Worm (Caenorhabditis elegans) whole organism, mixed stage, embryonic: ENCODE data around the gene srw-113.

ENCODE experiments used
- M03D4.4 ChIP-seq: sonication (generic microtip); optimal IDR thresholded peaks from 2 replicates; lab custom pipeline; 2017; ENCODE audit warnings: mild to moderate bottlenecking, missing genetic modification characterization, missing compliant biosample characterization
- bed-3 ChIP-seq: fragments of 200-800 bp; sonication (Bioruptor generic); optimal IDR thresholded peaks from 3 replicates; lab custom pipeline; 2018; ENCODE audit warnings: mild to moderate bottlenecking, missing genetic modification characterization, moderate library complexity, missing compliant biosample characterization
- blmp-1 ChIP-seq: fragments of 150-350 bp; optimal IDR thresholded peaks from 2 replicates; lab custom pipeline; 2014; ENCODE audit warnings: missing biosample characterization, missing genetic modification characterization
- ceh-39 ChIP-seq: fragments of 150-350 bp; optimal IDR thresholded peaks from 2 replicates; lab custom pipeline; 2014; ENCODE audit warnings: missing biosample characterization, missing genetic modification characterization
- ceh-43 ChIP-seq: fragments of 200-800 bp; sonication (Bioruptor generic); optimal IDR thresholded peaks from 2 replicates; lab custom pipeline; 2018; ENCODE audit warnings: mild to moderate bottlenecking, missing genetic modification characterization, moderate library complexity, missing compliant biosample characterization
- ceh-83 ChIP-seq: fragments of 200-800 bp; sonication (Bioruptor generic); optimal IDR thresholded peaks from 2 replicates; lab custom pipeline; 2018; ENCODE audit warnings: mild to moderate bottlenecking, missing genetic modification characterization, missing compliant biosample characterization
- cnd-1 ChIP-seq: fragments of 200-800 bp; sonication (Bioruptor generic); optimal IDR thresholded peaks from 2 replicates; lab custom pipeline; 2018; ENCODE audit warnings: mild to moderate bottlenecking, missing genetic modification characterization, missing compliant biosample characterization
- drap-1 ChIP-seq: fragments of 200-800 bp; sonication (Bioruptor generic); optimal IDR thresholded peaks from 3 replicates; lab custom pipeline; 2018; ENCODE audit warnings: mild to moderate bottlenecking, missing genetic modification characterization, missing compliant biosample characterization
- elt-1 ChIP-seq: sonication (generic microtip); optimal IDR thresholded peaks from 2 replicates; lab custom pipeline; 2017; ENCODE audit warnings: missing genetic modification characterization, mild to moderate bottlenecking, missing compliant biosample characterization, antibody characterized with exemption, moderate library complexity, borderline replicate concordance; ENCODE audit not compliant: insufficient read depth
- elt-3 ChIP-seq: fragments of 150-350 bp; optimal IDR thresholded peaks from 2 replicates; lab custom pipeline; 2014; ENCODE audit warnings: missing biosample characterization, missing genetic modification characterization
- flh-1 ChIP-seq: fragments of 200-800 bp; sonication (Bioruptor generic); optimal IDR thresholded peaks from 2 replicates; lab custom pipeline; 2018; ENCODE audit warnings: mild to moderate bottlenecking, missing genetic modification characterization, moderate library complexity, missing compliant biosample characterization
- ham-2 ChIP-seq: fragments of 200-800 bp; sonication (Bioruptor generic); optimal IDR thresholded peaks from 2 replicates; lab custom pipeline; 2018; ENCODE audit warnings: mild to moderate bottlenecking, missing genetic modification characterization, missing compliant biosample characterization
- hlh-1 ChIP-seq: fragments of 150-350 bp; optimal IDR thresholded peaks from 2 replicates; lab custom pipeline; 2014; ENCODE audit warnings: missing biosample characterization, missing genetic modification reagents, missing genetic modification characterization
- lin-32 ChIP-seq: fragments of 200-800 bp; sonication (Bioruptor generic); optimal IDR thresholded peaks from 2 replicates; lab custom pipeline; 2018; ENCODE audit warnings: mild to moderate bottlenecking, missing genetic modification characterization, missing compliant biosample characterization
- lsy-2 ChIP-seq: fragments of 150-350 bp; optimal IDR thresholded peaks from 2 replicates; lab custom pipeline; 2014; ENCODE audit warnings: missing biosample characterization, missing genetic modification characterization
- mab-5 ChIP-seq: fragments of 150-350 bp; optimal IDR thresholded peaks from 2 replicates; lab custom pipeline; 2014; ENCODE audit warnings: missing biosample characterization, missing genetic modification characterization
- mep-1 ChIP-seq: fragments of 150-350 bp; optimal IDR thresholded peaks from 2 replicates; lab custom pipeline; 2017; ENCODE audit warnings: missing biosample characterization, missing genetic modification reagents, missing genetic modification characterization, inconsistent platforms
- mls-2 ChIP-seq: sonication (generic microtip); optimal IDR thresholded peaks from 2 replicates; lab custom pipeline; 2016; ENCODE audit warnings: mild to moderate bottlenecking, missing genetic modification characterization, moderate library complexity, missing compliant biosample characterization
- nhr-12 ChIP-seq: fragments of 150-350 bp; optimal IDR thresholded peaks from 2 replicates; lab custom pipeline; 2014; ENCODE audit warnings: missing biosample characterization, missing genetic modification characterization
- nhr-2 ChIP-seq: fragments of 150-350 bp; optimal IDR thresholded peaks from 2 replicates; lab custom pipeline; 2014; ENCODE audit warnings: missing biosample characterization, missing genetic modification characterization
- nhr-28 ChIP-seq: fragments of 150-350 bp; optimal IDR thresholded peaks from 2 replicates; lab custom pipeline; 2014; ENCODE audit warnings: missing biosample characterization, missing genetic modification characterization
- nhr-76 ChIP-seq: sonication (generic microtip); optimal IDR thresholded peaks from 2 replicates; lab custom pipeline; 2017; ENCODE audit warnings: missing biosample characterization, missing genetic modification characterization
- pha-4 ChIP-seq: fragments of 150-350 bp; optimal IDR thresholded peaks from 2 replicates; lab custom pipeline; 2018; ENCODE audit warnings: missing biosample characterization, missing genetic modification reagents, missing genetic modification characterization
- sem-2 ChIP-seq: fragments of 200-800 bp; sonication (Bioruptor generic); optimal IDR thresholded peaks from 2 replicates; lab custom pipeline; 2018; ENCODE audit warnings: mild to moderate bottlenecking, missing genetic modification characterization, missing compliant biosample characterization
- snpc-4 ChIP-seq: fragments of 150-350 bp; optimal IDR thresholded peaks from 2 replicates; lab custom pipeline; 2014; ENCODE audit warnings: missing biosample characterization, missing genetic modification characterization
- sptf-1 ChIP-seq: sonication (generic microtip); optimal IDR thresholded peaks from 2 replicates; lab custom pipeline; 2017; ENCODE audit warnings: mild to moderate bottlenecking, missing genetic modification characterization, moderate library complexity, missing compliant biosample characterization
- tbx-8 ChIP-seq: fragments of 200-800 bp; sonication (Bioruptor generic); optimal IDR thresholded peaks from 2 replicates; lab custom pipeline; 2018; ENCODE audit warnings: mild to moderate bottlenecking, missing genetic modification characterization, moderate library complexity, missing compliant biosample characterization
- unc-120 ChIP-seq: sonication (generic microtip); optimal IDR thresholded peaks from 2 replicates; lab custom pipeline; 2017; ENCODE audit warnings: missing genetic modification characterization, missing compliant biosample characterization; ENCODE audit not compliant: poor library complexity, severe bottlenecking
- unc-39 ChIP-seq: fragments of 150-350 bp; optimal IDR thresholded peaks from 2 replicates; lab custom pipeline; 2014; ENCODE audit warnings: missing biosample characterization, missing genetic modification characterization
- unc-62 ChIP-seq: fragments of 150-350 bp; optimal IDR thresholded peaks from 2 replicates; lab custom pipeline; 2014; ENCODE audit warnings: missing biosample characterization, missing genetic modification reagents, missing genetic modification characterization
- zip-8 ChIP-seq: fragments of 150-350 bp; optimal IDR thresholded peaks from 2 replicates; lab custom pipeline; 2014; ENCODE audit warnings: missing biosample characterization, missing genetic modification characterization
- ztf-11 ChIP-seq: fragments of 150-350 bp; optimal IDR thresholded peaks from 2 replicates; lab custom pipeline; 2014; ENCODE audit warnings: missing biosample characterization, missing genetic modification characterization

srw-113 gene

DNA sequence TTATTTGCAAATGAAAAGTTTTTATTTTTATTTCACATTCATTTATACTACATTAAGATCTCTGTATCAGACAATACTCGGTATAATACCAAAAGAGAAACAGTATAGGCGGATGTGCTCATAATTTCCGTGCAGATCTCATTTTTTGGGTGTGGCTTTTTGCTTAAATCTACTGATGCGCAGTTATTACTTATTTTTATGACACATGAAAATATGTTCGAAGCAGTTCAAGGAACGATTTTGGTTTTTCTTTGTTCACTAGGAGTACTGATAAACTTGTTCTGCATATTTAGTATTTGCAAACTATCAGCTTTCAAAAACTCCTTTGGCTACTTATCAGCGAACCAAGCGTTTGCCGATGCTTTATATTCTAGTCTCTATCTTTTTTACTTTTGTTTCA, 19.4 kb downstream of the srw-113 start, which contains the start of gene srx-58:
Gene srx-58 (plus strand): TSS at position 301 of the 400 bp plus-strand sequence.
- TF ChIP-seq nhr-76 (tag; lab: Kevin White, UChicago) (no peak), unc-39 (tag; lab: Kevin White, UChicago) (no peak), drap-1 (GFP tag; lab: Kevin White, UChicago) (no peak), unc-120 (no peak), ceh-39 (tag; lab: Kevin White, UChicago) (no peak), blmp-1 (tag; lab: Kevin White, UChicago) (no peak), lin-32 (GFP tag; lab: Kevin White, UChicago) (no peak), nhr-2 (no peak)

DNA sequence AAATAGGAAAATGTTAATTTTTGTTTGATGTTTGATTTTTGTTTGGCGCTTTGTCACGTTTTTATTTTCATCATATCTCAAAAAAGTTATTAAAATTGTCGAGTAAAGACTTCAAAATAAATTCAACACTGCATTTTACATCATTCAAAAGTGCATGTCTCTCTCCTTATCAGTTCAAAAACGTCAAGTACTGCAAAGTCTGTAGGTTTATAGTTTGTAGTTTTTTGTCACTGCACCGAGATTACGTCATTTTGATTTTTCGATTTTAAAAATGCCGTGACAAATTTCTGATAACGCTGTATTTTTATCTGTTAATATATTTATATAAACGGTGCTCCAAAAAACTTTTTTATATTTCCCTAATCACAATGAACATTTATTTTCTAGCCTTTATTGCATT, 21.7 kb downstream of the srw-113 start, which contains the start of gene C29F3.7:
Gene C29F3.7 (plus strand): TSS at position 254 of the 400 bp plus-strand sequence.
- TF ChIP-seq lsy-2 (tag; lab: Kevin White, UChicago): no peak
- no peak for TF ChIP-seq unc-120
- TF ChIP-seq ceh-43 (GFP tag; lab: Kevin White, UChicago): no peak
- no peak for TF ChIP-seq unc-62 (GFP tag; lab: Kevin White, UChicago)
- no peak for TF ChIP-seq nhr-12 (tag; lab: Kevin White, UChicago)
- TF ChIP-seq mab-5 (tag; lab: Kevin White, UChicago): no peak
- no peak for TF ChIP-seq flh-1
- no peak for TF ChIP-seq nhr-28
- TF ChIP-seq ceh-39 (tag; lab: Kevin White, UChicago): no peak
- TF ChIP-seq zip-8 (tag; lab: Kevin White, UChicago): no peak
- TF ChIP-seq pha-4 (tag; lab: Kevin White, UChicago): no peak
- no peak for TF ChIP-seq sem-2 (GFP tag; lab: Kevin White, UChicago)
- TF ChIP-seq ceh-83 (GFP tag; lab: Kevin White, UChicago): no peak
- TF ChIP-seq sptf-1 (tag; lab: Kevin White, UChicago): no peak

DNA sequence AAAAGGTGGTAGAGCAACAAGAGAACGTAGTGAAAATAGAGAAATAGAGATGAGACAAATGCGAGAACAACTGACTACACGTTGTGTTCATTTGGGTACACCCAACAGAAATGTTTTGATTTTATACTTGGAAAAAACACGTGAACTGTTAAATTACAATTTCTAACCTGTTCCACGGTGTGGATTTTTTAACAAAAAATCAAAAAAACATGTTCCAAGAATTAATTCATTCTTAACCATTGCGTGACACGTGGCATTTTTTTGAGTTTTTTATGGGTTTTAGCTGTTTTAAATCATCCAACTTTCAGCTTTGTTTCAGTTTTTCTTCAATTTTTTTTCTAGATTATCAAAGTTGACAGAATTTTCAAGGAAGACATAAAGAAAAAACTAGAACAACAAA, 28.5 kb downstream of the srw-113 start, which contains the start of gene ech-1.1:
Gene ech-1.1 (minus strand): TSS at position 101 of the 400 bp plus-strand sequence.
- peak; percentile 32 for TF ChIP-seq hlh-1 (tag; lab: Kevin White, UChicago)

DNA sequence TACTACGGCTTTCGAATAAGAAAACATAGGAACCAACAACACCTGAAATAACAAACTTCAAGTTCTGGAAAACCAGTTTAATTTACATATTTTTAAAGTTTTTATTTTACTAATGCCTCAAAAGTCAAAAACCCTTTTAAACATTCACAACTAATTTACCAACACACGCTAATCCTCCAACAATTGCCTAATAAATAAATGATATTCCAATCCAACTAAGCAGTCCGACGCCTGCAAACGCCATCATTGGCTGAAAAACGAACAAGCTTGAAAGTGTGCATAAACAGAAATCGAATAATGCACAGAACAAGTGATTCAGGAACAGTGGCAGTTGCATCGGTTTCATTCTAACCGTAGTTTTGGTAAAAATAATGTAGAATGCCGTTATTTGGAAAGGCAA, 34.8 kb downstream of the srw-113 start:
- TF ChIP-seq ham-2 (GFP tag; lab: Kevin White, UChicago) (no peak), sptf-1 (tag; lab: Kevin White, UChicago) (no peak), blmp-1 (tag; lab: Kevin White, UChicago) (no peak), sem-2 (GFP tag; lab: Kevin White, UChicago) (no peak), ceh-43 (GFP tag; lab: Kevin White, UChicago) (no peak), nhr-12 (tag; lab: Kevin White, UChicago) (no peak), M03D4.4 (no peak), elt-1 (tag; lab: Kevin White, UChicago) (no peak), cnd-1 (tag; lab: Kevin White, UChicago) (no peak)

DNA sequence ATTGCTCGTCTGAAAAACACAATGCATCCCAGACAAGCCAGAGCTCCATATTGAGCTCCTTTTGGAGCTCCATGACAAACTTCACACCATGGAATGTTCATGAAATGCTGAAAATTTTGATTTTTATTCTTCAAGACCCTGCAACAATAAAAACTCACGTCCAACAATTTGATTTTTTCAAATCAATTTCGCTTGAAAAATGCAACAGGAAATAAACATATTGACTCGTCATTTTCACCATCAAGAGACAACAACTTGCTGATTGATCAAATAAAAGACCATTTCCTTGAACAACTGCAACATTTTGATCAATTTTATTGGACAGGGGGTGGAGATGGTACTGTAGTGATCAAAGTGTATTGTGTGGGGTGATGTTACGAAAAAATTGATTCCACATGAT, 36.8 kb downstream of the srw-113 start, which contains the start of gene nhr-269:
Gene nhr-269 (minus strand): TSS at position 101 of the 400 bp plus-strand sequence.
- TF ChIP-seq elt-1 (tag; lab: Kevin White, UChicago) (no peak), elt-3 (tag; lab: Kevin White, UChicago) (no peak), nhr-76 (tag; lab: Kevin White, UChicago) (no peak), unc-39 (tag; lab: Kevin White, UChicago) (no peak), tbx-8 (GFP tag; lab: Kevin White, UChicago) (no peak), cnd-1 (tag; lab: Kevin White, UChicago) (no peak), flh-1 (no peak), unc-62 (GFP tag; lab: Kevin White, UChicago) (no peak), nhr-2 (no peak), mab-5 (tag; lab: Kevin White, UChicago) (no peak), ceh-83 (GFP tag; lab: Kevin White, UChicago) (no peak), drap-1 (GFP tag; lab: Kevin White, UChicago) (no peak), mls-2 (tag; lab: Kevin White, UChicago) (no peak), lsy-2 (tag; lab: Kevin White, UChicago) (no peak)

DNA sequence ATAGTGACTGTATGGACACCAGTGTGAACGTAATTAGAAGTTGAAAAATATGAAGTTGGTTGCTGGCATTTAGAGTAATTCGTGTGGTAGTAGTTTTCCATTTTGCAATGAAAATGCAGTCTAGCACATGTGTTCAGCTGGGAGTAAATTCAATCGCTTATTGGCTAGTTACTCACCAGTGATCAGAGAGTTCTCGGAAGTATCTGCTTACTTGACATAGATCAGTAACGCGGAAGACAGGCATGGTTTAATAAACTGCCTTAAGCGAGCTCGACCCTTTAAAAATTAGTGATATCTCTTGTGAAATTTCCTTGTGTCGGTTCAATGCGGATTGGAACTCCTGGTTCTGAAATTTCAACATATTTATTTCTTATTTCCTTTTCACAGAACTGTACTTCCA, 43.3 kb downstream of the srw-113 start, which contains the start of gene srh-52:
Gene srh-52 (minus strand): TSS at position 101 of the 400 bp plus-strand sequence.
- no peak for TF ChIP-seq drap-1 (GFP tag; lab: Kevin White, UChicago)
- TF ChIP-seq cnd-1 (tag; lab: Kevin White, UChicago): no peak
- no peak for TF ChIP-seq snpc-4 (tag; lab: Kevin White, UChicago)
- no peak for TF ChIP-seq ztf-11 (tag; lab: Kevin White, UChicago)
- TF ChIP-seq M03D4.4: no peak
- TF ChIP-seq unc-120: no peak
- no peak for TF ChIP-seq bed-3 (GFP tag; lab: Kevin White, UChicago)
- TF ChIP-seq zip-8 (tag; lab: Kevin White, UChicago): no peak
- TF ChIP-seq elt-3 (tag; lab: Kevin White, UChicago): no peak
- no peak for TF ChIP-seq unc-62 (GFP tag; lab: Kevin White, UChicago)
- TF ChIP-seq lsy-2 (tag; lab: Kevin White, UChicago): no peak
- no peak for TF ChIP-seq mep-1
- no peak for TF ChIP-seq nhr-76 (tag; lab: Kevin White, UChicago)
- TF ChIP-seq nhr-2: no peak
- no peak for TF ChIP-seq sptf-1 (tag; lab: Kevin White, UChicago)
- no peak for TF ChIP-seq tbx-8 (GFP tag; lab: Kevin White, UChicago)
